Worm (Caenorhabditis elegans) whole organism, L3 larva: ENCODE data around the gene thoc-2.

ENCODE experiments used
- ZK546.5 ChIP-seq: sonication (generic microtip); optimal IDR thresholded peaks from 2 replicates; lab custom pipeline; 2017; ENCODE audit warnings: missing biosample characterization, missing genetic modification characterization
- ama-1 ChIP-seq: fragments of 150-350 bp; optimal IDR thresholded peaks from 2 replicates; lab custom pipeline; 2018
- ceh-16 ChIP-seq: sonication (generic microtip); optimal IDR thresholded peaks from 2 replicates; lab custom pipeline; 2017; ENCODE audit warnings: missing biosample characterization, missing genetic modification characterization
- ceh-28 ChIP-seq: fragments of 150-350 bp; optimal IDR thresholded peaks from 2 replicates; lab custom pipeline; 2014; ENCODE audit warnings: missing biosample characterization, missing genetic modification reagents, missing genetic modification characterization
- ceh-9 ChIP-seq: sonication (generic microtip); optimal IDR thresholded peaks from 2 replicates; lab custom pipeline; 2018; ENCODE audit warnings: missing biosample characterization, missing genetic modification characterization
- egl-27 ChIP-seq: sonication (generic microtip); optimal IDR thresholded peaks from 4 replicates; lab custom pipeline; 2017; ENCODE audit warnings: missing biosample characterization, missing genetic modification reagents, missing genetic modification characterization
- egl-5 ChIP-seq: fragments of 150-350 bp; optimal IDR thresholded peaks from 2 replicates; lab custom pipeline; 2017; ENCODE audit warnings: missing biosample characterization, missing genetic modification reagents, missing genetic modification characterization, inconsistent platforms
- elt-1 ChIP-seq: fragments of 150-350 bp; optimal IDR thresholded peaks from 2 replicates; lab custom pipeline; 2014; ENCODE audit warnings: missing biosample characterization, missing genetic modification characterization
- elt-2 ChIP-seq: sonication (generic microtip); optimal IDR thresholded peaks from 2 replicates; lab custom pipeline; 2016; ENCODE audit warnings: missing genetic modification reagents, mild to moderate bottlenecking, missing genetic modification characterization, missing compliant biosample characterization
- elt-3 ChIP-seq, 3 experiments: fragments of 150-350 bp in 1 of 3; sonication (generic microtip) in 2 of 3; optimal IDR thresholded peaks; 2 replicates in 2 of 3; 4 replicates in 1 of 3; lab custom pipeline; 2014 to 2017; ENCODE audit warnings: missing biosample characterization in 3 of 3, missing genetic modification characterization in 3 of 3
- eor-1 ChIP-seq, 2 experiments: fragments of 150-350 bp; optimal IDR thresholded peaks; 2 replicates each; lab custom pipeline; 2014 to 2018; ENCODE audit warnings: missing biosample characterization in 2 of 2, missing genetic modification characterization in 2 of 2
- fkh-10 ChIP-seq: sonication (generic microtip); optimal IDR thresholded peaks from 2 replicates; lab custom pipeline; 2017; ENCODE audit warnings: missing biosample characterization, missing genetic modification reagents, missing genetic modification characterization
- fkh-2 ChIP-seq: fragments of 150-350 bp; optimal IDR thresholded peaks from 2 replicates; lab custom pipeline; 2014; ENCODE audit warnings: missing biosample characterization, missing genetic modification reagents, missing genetic modification characterization
- fos-1 ChIP-seq: fragments of 150-350 bp; optimal IDR thresholded peaks from 2 replicates; lab custom pipeline; 2014; ENCODE audit warnings: missing biosample characterization, missing genetic modification characterization
- hmg-11 ChIP-seq: sonication (generic microtip); optimal IDR thresholded peaks from 2 replicates; lab custom pipeline; 2016; ENCODE audit warnings: missing genetic modification characterization, missing compliant biosample characterization
- jun-1 ChIP-seq: fragments of 150-350 bp; optimal IDR thresholded peaks from 2 replicates; lab custom pipeline; 2014; ENCODE audit warnings: missing biosample characterization, missing genetic modification reagents, missing genetic modification characterization
- lin-15B ChIP-seq: fragments of 150-350 bp; optimal IDR thresholded peaks from 2 replicates; lab custom pipeline; 2014; ENCODE audit warnings: missing biosample characterization, missing genetic modification characterization
- lin-39 ChIP-seq: fragments of 150-350 bp; optimal IDR thresholded peaks from 2 replicates; lab custom pipeline; 2018; ENCODE audit warnings: missing biosample characterization, missing genetic modification reagents, missing genetic modification characterization
- mml-1 ChIP-seq: fragments of 150-350 bp; sonication (generic microtip); optimal IDR thresholded peaks from 3 replicates; lab custom pipeline; 2014; ENCODE audit warnings: missing biosample characterization, missing genetic modification characterization
- nfya-1 ChIP-seq: sonication (generic microtip); optimal IDR thresholded peaks from 2 replicates; lab custom pipeline; 2017; ENCODE audit warnings: missing genetic modification characterization, mild to moderate bottlenecking, missing compliant biosample characterization, antibody characterized with exemption, moderate library complexity; ENCODE audit not compliant: insufficient read depth
- nhr-11 ChIP-seq: fragments of 150-350 bp; optimal IDR thresholded peaks from 2 replicates; lab custom pipeline; 2014; ENCODE audit warnings: missing biosample characterization, missing genetic modification characterization
- nhr-12 ChIP-seq: fragments of 150-350 bp; optimal IDR thresholded peaks from 2 replicates; lab custom pipeline; 2014; ENCODE audit warnings: missing biosample characterization, missing genetic modification characterization
- nhr-237 ChIP-seq: fragments of 150-350 bp; optimal IDR thresholded peaks from 2 replicates; lab custom pipeline; 2014; ENCODE audit warnings: missing biosample characterization, missing genetic modification characterization
- nhr-25 ChIP-seq: sonication (generic microtip); optimal IDR thresholded peaks from 2 replicates; lab custom pipeline; 2017; ENCODE audit warnings: missing biosample characterization, missing genetic modification characterization
- nhr-43 ChIP-seq: sonication (generic microtip); optimal IDR thresholded peaks from 2 replicates; lab custom pipeline; 2016; ENCODE audit warnings: mild to moderate bottlenecking, missing genetic modification characterization, missing compliant biosample characterization; ENCODE audit not compliant: poor library complexity, severe bottlenecking
- nhr-67 ChIP-seq: fragments of 150-350 bp; optimal IDR thresholded peaks from 2 replicates; lab custom pipeline; 2014; ENCODE audit warnings: missing biosample characterization, missing genetic modification characterization
- nhr-77 ChIP-seq: fragments of 150-350 bp; optimal IDR thresholded peaks from 2 replicates; lab custom pipeline; 2014; ENCODE audit warnings: missing biosample characterization, missing genetic modification characterization
- pha-4 ChIP-seq: fragments of 150-350 bp; optimal IDR thresholded peaks from 2 replicates; lab custom pipeline; 2014; ENCODE audit warnings: missing biosample characterization, missing genetic modification reagents, missing genetic modification characterization
- pqm-1 ChIP-seq: fragments of 150-350 bp; optimal IDR thresholded peaks from 2 replicates; lab custom pipeline; 2017; ENCODE audit warnings: missing biosample characterization, missing genetic modification characterization, inconsistent platforms
- skn-1 ChIP-seq: fragments of 150-350 bp; optimal IDR thresholded peaks from 2 replicates; lab custom pipeline; 2014; ENCODE audit warnings: missing biosample characterization, missing genetic modification characterization
- tbx-2 ChIP-seq: sonication (generic microtip); optimal IDR thresholded peaks from 2 replicates; lab custom pipeline; 2016; ENCODE audit warnings: mild to moderate bottlenecking, missing genetic modification characterization, missing compliant biosample characterization
- unc-62 ChIP-seq: fragments of 150-350 bp; sonication (generic microtip); optimal IDR thresholded peaks from 4 replicates; lab custom pipeline; 2014; ENCODE audit warnings: missing biosample characterization, missing genetic modification reagents, missing genetic modification characterization
- zag-1 ChIP-seq: fragments of 150-350 bp; optimal IDR thresholded peaks from 2 replicates; lab custom pipeline; 2014; ENCODE audit warnings: missing biosample characterization, missing genetic modification characterization
- ztf-4 ChIP-seq: fragments of 150-350 bp; optimal IDR thresholded peaks from 2 replicates; lab custom pipeline; 2014; ENCODE audit warnings: missing biosample characterization, missing genetic modification characterization

thoc-2 gene

DNA sequence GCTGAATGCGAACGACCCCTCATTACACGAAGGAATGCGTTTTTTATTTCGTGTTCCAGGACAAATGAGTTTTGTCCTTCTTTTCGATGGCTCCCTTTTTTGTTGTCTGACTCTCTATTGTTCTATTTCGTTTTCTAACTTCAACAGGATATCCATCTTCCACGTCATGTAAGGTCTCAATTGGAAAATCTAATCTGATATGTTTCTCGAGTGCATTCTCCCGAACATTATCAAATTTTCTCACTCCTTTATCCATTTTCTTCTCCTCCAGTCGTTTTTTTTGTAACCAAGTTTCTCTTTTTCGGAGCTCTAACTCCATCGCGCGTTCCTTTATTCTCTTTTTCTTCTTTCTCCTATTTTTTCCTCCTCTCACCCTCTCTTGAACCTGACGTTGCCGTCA lies 17.4 kb upstream of the thoc-2 start:
- TF ChIP-seq skn-1 (tag; lab: Kevin White, UChicago), result no peak
- peak; percentile 92 for TF ChIP-seq fkh-10 (GFP tag; lab: Kevin White, UChicago)

DNA sequence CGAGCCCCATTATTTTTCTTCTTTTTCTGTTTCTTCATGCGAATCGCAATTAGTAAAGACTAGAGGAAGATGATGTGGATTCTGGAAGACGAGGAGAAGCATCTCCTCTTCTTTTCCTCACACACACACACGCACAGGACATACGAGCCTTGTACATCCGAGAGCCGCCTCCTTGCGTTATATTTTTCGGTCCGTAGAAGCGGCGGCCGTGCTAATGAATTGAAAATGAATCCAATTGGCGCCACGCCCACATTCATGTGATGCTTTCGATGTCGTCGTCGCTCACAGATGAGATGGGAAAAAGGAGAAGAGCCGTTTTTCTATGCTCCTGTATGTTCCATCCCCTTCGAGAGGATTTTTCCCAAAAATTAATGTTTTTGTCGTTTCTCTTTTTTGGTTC lies 16.4 kb upstream of the thoc-2 start:
- no peak for TF ChIP-seq fkh-2 (tag; lab: Kevin White, UChicago)
- peak; percentile 14 for TF ChIP-seq ama-1 (lab: Kevin White, UChicago)
- no peak for TF ChIP-seq tbx-2 (tag; lab: Kevin White, UChicago)
- no peak for TF ChIP-seq fkh-10 (GFP tag; lab: Kevin White, UChicago)
- TF ChIP-seq nhr-67 (tag; lab: Kevin White, UChicago), result no peak
- no peak for TF ChIP-seq lin-15B
- TF ChIP-seq pha-4 (tag; lab: Kevin White, UChicago), result no peak
- TF ChIP-seq elt-3 (tag; optimal IDR thresholded peaks at IDR 0.05; lab: Kevin White, UChicago), result no peak
- TF ChIP-seq egl-27, result no peak
- peak; percentile 31 for TF ChIP-seq nfya-1 (tag; lab: Kevin White, UChicago)
- no peak for TF ChIP-seq elt-2 (tag; lab: Kevin White, UChicago)
- no peak for TF ChIP-seq hmg-11 (tag; lab: Kevin White, UChicago)

DNA sequence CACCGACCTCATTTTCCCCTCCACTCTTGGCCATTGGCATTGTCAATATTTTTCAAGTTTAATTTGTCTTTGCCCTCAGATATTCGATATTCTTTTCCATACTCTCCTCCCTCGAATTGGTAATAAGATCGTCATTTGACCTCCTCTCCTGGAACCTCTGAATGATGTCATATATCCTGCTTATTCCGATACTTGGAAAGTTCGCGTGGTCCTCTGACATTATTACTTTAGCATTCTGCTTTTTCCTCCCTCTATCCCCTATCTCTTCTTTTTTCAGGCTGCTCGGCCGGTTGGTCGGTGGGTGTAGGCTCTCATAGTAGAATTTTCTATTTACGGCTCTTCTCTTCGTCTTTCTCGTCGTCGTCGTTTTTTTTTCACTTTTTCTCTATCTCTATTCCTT lies 15.4 kb upstream of the thoc-2 start:
- peak; percentile 20 for TF ChIP-seq nfya-1 (tag; lab: Kevin White, UChicago)
- no peak for TF ChIP-seq nhr-25
- TF ChIP-seq tbx-2 (tag; lab: Kevin White, UChicago), result peak; percentile 34
- peak; percentile 36 for TF ChIP-seq fkh-10 (GFP tag; lab: Kevin White, UChicago)

DNA sequence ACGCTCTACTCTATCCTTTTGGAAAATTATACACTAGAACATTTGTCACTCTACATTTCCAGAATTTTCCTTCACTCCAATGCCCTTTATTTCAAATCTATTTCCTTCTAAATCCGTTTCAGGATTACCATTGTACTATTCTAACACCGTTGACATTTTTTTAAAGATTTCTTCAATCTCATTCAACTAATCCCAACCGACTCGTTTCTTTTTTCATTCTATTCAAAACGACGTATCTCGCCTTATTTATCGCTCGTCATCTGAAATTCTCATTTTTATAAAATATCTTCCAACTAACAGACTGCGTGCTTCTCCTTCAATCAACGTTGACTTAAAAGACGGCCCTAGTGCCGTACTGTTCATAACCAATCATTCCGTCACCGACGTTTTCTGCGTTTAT lies 14.8 kb upstream of the thoc-2 start, which contains the start of gene akap-1:
TSS of gene akap-1 (plus strand) at position 301 of the 400 bp plus-strand sequence.
- TF ChIP-seq nhr-25, result no peak
- TF ChIP-seq ztf-4 (tag; lab: Kevin White, UChicago), result no peak
- TF ChIP-seq lin-15B, result no peak
- no peak for TF ChIP-seq ZK546.5
- no peak for TF ChIP-seq elt-2 (tag; lab: Kevin White, UChicago)
- TF ChIP-seq nhr-12 (tag; lab: Kevin White, UChicago), result no peak

DNA sequence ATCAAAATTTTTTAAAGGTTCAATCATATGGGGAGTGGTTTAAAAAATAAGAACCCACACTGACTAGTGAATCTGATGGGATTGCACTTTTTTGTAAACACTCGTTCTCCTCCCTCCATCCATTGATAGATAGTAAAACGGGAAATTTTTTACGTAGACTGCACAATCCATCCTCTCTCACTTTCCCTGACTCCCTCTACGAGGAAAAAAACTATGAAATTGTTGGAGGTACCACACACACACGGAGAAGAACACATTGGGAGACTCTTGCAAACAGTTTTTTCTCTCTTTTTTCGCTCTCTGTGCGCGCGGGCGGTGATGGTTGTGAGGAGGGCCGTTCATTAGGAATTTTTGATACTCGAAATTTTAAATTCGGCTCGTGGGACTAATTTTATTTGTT lies 12.5 kb upstream of the thoc-2 start:
- TF ChIP-seq tbx-2 (tag; lab: Kevin White, UChicago) (no peak), nhr-11 (tag; lab: Kevin White, UChicago) (no peak), eor-1 (tag; optimal IDR thresholded peaks at IDR 0.05; lab: Kevin White, UChicago) (no peak), pha-4 (tag; lab: Kevin White, UChicago) (peak; percentile 19)

DNA sequence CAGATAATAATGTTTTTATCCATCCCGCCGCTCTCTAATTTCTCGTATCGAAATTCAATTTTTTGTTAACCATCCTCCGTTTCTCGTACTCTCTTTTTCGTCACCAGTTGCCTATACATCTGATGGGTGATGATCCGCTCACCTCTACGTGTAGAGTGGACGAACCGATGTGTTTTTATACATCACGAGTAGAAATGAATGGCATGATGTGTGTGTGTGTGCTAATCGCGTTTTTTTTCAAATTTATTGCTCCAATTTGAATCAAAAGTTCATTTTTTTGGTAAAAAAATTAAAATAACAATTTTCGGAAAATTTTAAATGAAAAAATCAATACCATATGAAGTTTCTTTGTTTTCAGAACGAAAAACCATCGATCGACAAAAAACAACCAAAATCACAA lies 11.8 kb upstream of the thoc-2 start:
- TF ChIP-seq jun-1 (tag; lab: Kevin White, UChicago) (no peak), egl-5 (tag; lab: Kevin White, UChicago) (peak; percentile 17)
- TF ChIP-seq, all 47 proteins: peak for 1

DNA sequence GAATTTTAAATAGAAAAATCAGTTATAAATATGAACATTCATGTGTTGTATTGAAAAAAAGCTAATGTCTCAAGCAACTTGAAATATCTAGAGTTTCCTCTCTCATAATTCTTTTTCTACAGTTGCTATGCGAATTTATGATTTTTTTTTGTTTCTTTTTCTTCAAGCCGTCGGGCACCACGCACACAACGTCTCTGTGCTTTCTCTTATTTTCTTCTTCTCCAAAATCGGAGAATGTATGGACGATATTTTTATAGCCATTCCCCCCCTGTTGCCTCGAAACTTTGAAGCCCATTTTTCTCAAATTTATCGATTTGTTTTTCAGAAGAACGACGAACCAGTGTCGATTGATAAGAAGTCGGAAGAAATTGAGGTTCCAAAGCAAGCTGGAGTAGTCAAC lies 11.1 kb upstream of the thoc-2 start:
- no peak for TF ChIP-seq jun-1 (tag; lab: Kevin White, UChicago)
- no peak for TF ChIP-seq egl-27
- TF ChIP-seq ama-1 (lab: Kevin White, UChicago), result peak; percentile 11
- TF ChIP-seq nhr-12 (tag; lab: Kevin White, UChicago), result no peak
- TF ChIP-seq fos-1 (tag; lab: Kevin White, UChicago), result no peak
- no peak for TF ChIP-seq tbx-2 (tag; lab: Kevin White, UChicago)

DNA sequence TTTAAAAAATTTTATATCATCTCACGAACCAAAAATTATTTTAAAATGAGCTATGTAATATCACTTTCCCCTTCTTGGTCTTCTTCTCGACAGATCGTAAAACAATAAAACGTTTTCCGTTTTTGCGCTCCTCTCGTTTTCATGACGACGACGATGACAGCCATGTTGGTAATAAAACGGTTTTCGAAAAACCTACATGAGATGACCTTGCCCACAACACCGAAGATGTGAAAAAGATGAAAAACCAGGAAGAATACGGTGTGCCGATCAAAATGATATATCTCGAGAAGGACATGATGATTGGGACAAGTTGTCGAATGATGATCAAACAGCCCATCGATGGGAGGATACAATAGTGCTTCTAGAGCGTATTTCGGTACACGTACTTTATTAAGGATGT lies 9.1 kb upstream of the thoc-2 start:
- no peak for TF ChIP-seq unc-62 (GFP tag; lab: Kevin White, UChicago)
- no peak for TF ChIP-seq nhr-43
- TF ChIP-seq zag-1 (tag; lab: Kevin White, UChicago), result no peak
- TF ChIP-seq ceh-9 (tag; lab: Kevin White, UChicago), result no peak
- TF ChIP-seq mml-1 (tag; lab: Kevin White, UChicago), result no peak
- TF ChIP-seq hmg-11 (tag; lab: Kevin White, UChicago), result no peak
- TF ChIP-seq egl-27, result no peak
- no peak for TF ChIP-seq nhr-77
- TF ChIP-seq ceh-16 (tag; lab: Kevin White, UChicago), result no peak
- TF ChIP-seq pqm-1, result no peak
- TF ChIP-seq lin-15B, result no peak
- TF ChIP-seq pha-4 (tag; lab: Kevin White, UChicago), result no peak
- no peak for TF ChIP-seq lin-39 (tag; lab: Kevin White, UChicago)
- no peak for TF ChIP-seq nhr-237 (tag; lab: Kevin White, UChicago)
- TF ChIP-seq elt-1 (tag; lab: Kevin White, UChicago), result no peak
- no peak for TF ChIP-seq ceh-28
- no peak for TF ChIP-seq nfya-1 (tag; lab: Kevin White, UChicago)
